Worm (Caenorhabditis elegans) whole organism, L2 larva: ENCODE results near the gene syx-2.

ENCODE experiments used
- C34F6.9 ChIP-seq: fragments of 150-350 bp; optimal IDR thresholded peaks from 2 replicates; lab custom pipeline; 2014; ENCODE audit warnings: missing biosample characterization, missing genetic modification characterization
- F13H6.1 ChIP-seq: sonication (generic microtip); optimal IDR thresholded peaks from 2 replicates; lab custom pipeline; 2016; ENCODE audit warnings: missing genetic modification characterization, missing compliant biosample characterization
- R02D3.7 ChIP-seq: fragments of 150-350 bp; optimal IDR thresholded peaks from 2 replicates; lab custom pipeline; 2014; ENCODE audit warnings: missing biosample characterization, missing genetic modification characterization
- Y55F3AM.14 ChIP-seq: fragments of 200-800 bp; sonication (Bioruptor generic); optimal IDR thresholded peaks from 2 replicates; lab custom pipeline; 2018; ENCODE audit warnings: mild to moderate bottlenecking, missing genetic modification characterization, missing compliant biosample characterization
- alr-1 ChIP-seq: fragments of 150-350 bp; optimal IDR thresholded peaks from 2 replicates; lab custom pipeline; 2014; ENCODE audit warnings: missing biosample characterization, missing genetic modification characterization
- aly-2 ChIP-seq: fragments of 150-350 bp; optimal IDR thresholded peaks from 2 replicates; lab custom pipeline; 2014; ENCODE audit warnings: missing biosample characterization, missing genetic modification characterization
- blmp-1 ChIP-seq: sonication (generic microtip); optimal IDR thresholded peaks from 2 replicates; lab custom pipeline; 2017; ENCODE audit warnings: missing genetic modification characterization, mild to moderate bottlenecking, missing compliant biosample characterization, antibody characterized with exemption, moderate library complexity; ENCODE audit not compliant: insufficient read depth
- ceh-16 ChIP-seq: fragments of 150-350 bp; optimal IDR thresholded peaks from 2 replicates; lab custom pipeline; 2014; ENCODE audit warnings: missing biosample characterization, missing genetic modification characterization
- ceh-82 ChIP-seq: fragments of 150-350 bp; optimal IDR thresholded peaks from 2 replicates; lab custom pipeline; 2014; ENCODE audit warnings: missing biosample characterization, missing genetic modification characterization
- crh-2 ChIP-seq: sonication (generic microtip); optimal IDR thresholded peaks from 2 replicates; lab custom pipeline; 2017; ENCODE audit warnings: missing biosample characterization, missing genetic modification characterization
- dmd-4 ChIP-seq: sonication (generic microtip); optimal IDR thresholded peaks from 2 replicates; lab custom pipeline; 2017; ENCODE audit warnings: missing biosample characterization, missing genetic modification characterization
- elt-1 ChIP-seq: fragments of 150-350 bp; optimal IDR thresholded peaks from 2 replicates; lab custom pipeline; 2014; ENCODE audit warnings: missing biosample characterization, missing genetic modification characterization
- elt-3 ChIP-seq: sonication (generic microtip); optimal IDR thresholded peaks from 2 replicates; lab custom pipeline; 2017; ENCODE audit warnings: missing biosample characterization, missing genetic modification characterization
- fos-1 ChIP-seq: fragments of 150-350 bp; optimal IDR thresholded peaks from 2 replicates; lab custom pipeline; 2014; ENCODE audit warnings: missing biosample characterization, missing genetic modification characterization
- gmeb-1 ChIP-seq: fragments of 150-350 bp; optimal IDR thresholded peaks from 2 replicates; lab custom pipeline; 2014; ENCODE audit warnings: missing biosample characterization, missing genetic modification characterization
- lin-11 ChIP-seq: fragments of 150-350 bp; sonication (generic microtip); optimal IDR thresholded peaks from 2 replicates; lab custom pipeline; 2014; ENCODE audit warnings: missing biosample characterization, missing genetic modification characterization, inconsistent platforms, mixed read lengths
- lin-13 ChIP-seq: fragments of 150-350 bp; optimal IDR thresholded peaks from 2 replicates; lab custom pipeline; 2014; ENCODE audit warnings: missing biosample characterization, missing genetic modification reagents, missing genetic modification characterization
- lsy-2 ChIP-seq, 2 experiments: fragments of 150-350 bp in 1 of 2; sonication (generic microtip) in 1 of 2; optimal IDR thresholded peaks; 2 replicates each; lab custom pipeline; 2014 to 2017; ENCODE audit warnings: missing biosample characterization in 2 of 2, missing genetic modification characterization in 2 of 2
- mbf-1 ChIP-seq: sonication (generic microtip); optimal IDR thresholded peaks from 2 replicates; lab custom pipeline; 2017; ENCODE audit warnings: missing biosample characterization, missing genetic modification characterization
- mdl-1 ChIP-seq, 2 experiments: fragments of 150-350 bp in 1 of 2; sonication (generic microtip) in 1 of 2; optimal IDR thresholded peaks; 2 replicates each; lab custom pipeline; 2017; ENCODE audit warnings: missing biosample characterization in 2 of 2, missing genetic modification characterization in 2 of 2
- nhr-10 ChIP-seq: sonication (generic microtip); optimal IDR thresholded peaks from 2 replicates; lab custom pipeline; 2017; ENCODE audit warnings: missing biosample characterization, missing genetic modification characterization
- nhr-11 ChIP-seq: fragments of 150-350 bp; optimal IDR thresholded peaks from 2 replicates; lab custom pipeline; 2014; ENCODE audit warnings: missing biosample characterization, missing genetic modification characterization
- nhr-12 ChIP-seq: fragments of 150-350 bp; optimal IDR thresholded peaks from 2 replicates; lab custom pipeline; 2014; ENCODE audit warnings: missing biosample characterization, missing genetic modification characterization
- nhr-129 ChIP-seq: fragments of 150-350 bp; optimal IDR thresholded peaks from 2 replicates; lab custom pipeline; 2014; ENCODE audit warnings: missing biosample characterization, missing genetic modification characterization
- nhr-21 ChIP-seq: fragments of 150-350 bp; optimal IDR thresholded peaks from 2 replicates; lab custom pipeline; 2014; ENCODE audit warnings: missing biosample characterization, missing genetic modification characterization
- nhr-23 ChIP-seq: fragments of 150-350 bp; optimal IDR thresholded peaks from 2 replicates; lab custom pipeline; 2014; ENCODE audit warnings: missing biosample characterization, missing genetic modification reagents, missing genetic modification characterization
- nhr-237 ChIP-seq: fragments of 150-350 bp; optimal IDR thresholded peaks from 2 replicates; lab custom pipeline; 2014; ENCODE audit warnings: missing biosample characterization, missing genetic modification characterization
- nhr-25 ChIP-seq: fragments of 150-350 bp; sonication (generic microtip); optimal IDR thresholded peaks from 3 replicates; lab custom pipeline; 2014; ENCODE audit warnings: missing biosample characterization, missing genetic modification characterization
- peb-1 ChIP-seq: fragments of 150-350 bp; optimal IDR thresholded peaks from 2 replicates; lab custom pipeline; 2014; ENCODE audit warnings: missing biosample characterization, missing genetic modification characterization
- sem-4 ChIP-seq: fragments of 150-350 bp; optimal IDR thresholded peaks from 2 replicates; lab custom pipeline; 2014; ENCODE audit warnings: missing biosample characterization, missing genetic modification reagents, missing genetic modification characterization
- sma-9 ChIP-seq, 2 experiments: fragments of 150-350 bp in 1 of 2; sonication (generic microtip) in 1 of 2; optimal IDR thresholded peaks; 2 replicates each; lab custom pipeline; 2014 to 2016; ENCODE audit warnings: missing genetic modification characterization in 2 of 2, mild to moderate bottlenecking in 1 of 2, missing biosample characterization in 1 of 2, missing compliant biosample characterization in 1 of 2, missing genetic modification reagents in 1 of 2, moderate library complexity in 1 of 2
- snpc-4 ChIP-seq: fragments of 150-350 bp; optimal IDR thresholded peaks from 2 replicates; lab custom pipeline; 2014; ENCODE audit warnings: missing biosample characterization, missing genetic modification characterization
- unc-39 ChIP-seq: fragments of 150-350 bp; optimal IDR thresholded peaks from 2 replicates; lab custom pipeline; 2014; ENCODE audit warnings: missing biosample characterization, missing genetic modification characterization
- unc-55 ChIP-seq: fragments of 150-350 bp; sonication (generic microtip); optimal IDR thresholded peaks from 3 replicates; lab custom pipeline; 2014; ENCODE audit warnings: missing biosample characterization, missing genetic modification reagents, missing genetic modification characterization
- zag-1 ChIP-seq: fragments of 150-350 bp; optimal IDR thresholded peaks from 2 replicates; lab custom pipeline; 2014; ENCODE audit warnings: missing biosample characterization, missing genetic modification characterization
- ztf-1 ChIP-seq: fragments of 200-800 bp; sonication (Bioruptor generic); conservative IDR thresholded peaks from 2 replicates; pipeline ENCODE4 v1.3.6; 2022; ENCODE audit warnings: missing genetic modification characterization, missing compliant biosample characterization
- ztf-11 ChIP-seq: sonication (generic microtip); optimal IDR thresholded peaks from 2 replicates; lab custom pipeline; 2017; ENCODE audit warnings: missing biosample characterization, missing genetic modification characterization

syx-2 gene

ce11 chrX:13941865-13942264 is 18.1 kb upstream of the syx-2 start:
- no peak for TF ChIP-seq crh-2 (tag; lab: Kevin White, UChicago)
- no peak for TF ChIP-seq nhr-12 (tag; lab: Kevin White, UChicago)
- TF ChIP-seq nhr-21, result no peak
- TF ChIP-seq snpc-4 (tag; lab: Kevin White, UChicago), result no peak
- no peak for TF ChIP-seq ztf-1
- no peak for TF ChIP-seq ztf-11 (tag; lab: Kevin White, UChicago)
- TF ChIP-seq F13H6.1, result no peak
- no peak for TF ChIP-seq sem-4
- TF ChIP-seq dmd-4 (tag; lab: Kevin White, UChicago), result no peak
- no peak for TF ChIP-seq lin-11 (tag; lab: Kevin White, UChicago)
- no peak for TF ChIP-seq gmeb-1 (tag; lab: Kevin White, UChicago)

- TF ChIP-seq nhr-23 (tag; lab: Kevin White, UChicago) (no peak), unc-55 (GFP tag; lab: Kevin White, UChicago) (no peak), sem-4 (no peak), ceh-16 (tag; lab: Kevin White, UChicago) (no peak), elt-3 (tag; lab: Kevin White, UChicago) (no peak), ceh-82 (tag; lab: Kevin White, UChicago) (no peak), nhr-129 (tag; lab: Kevin White, UChicago) (no peak), sma-9 (GFP tag; optimal IDR thresholded peaks at IDR 0.05; lab: Kevin White, UChicago) (no peak), sma-9 (tag; optimal IDR thresholded peaks at IDR 0.05; lab: Kevin White, UChicago) (no peak), nhr-237 (tag; lab: Kevin White, UChicago) (no peak), snpc-4 (tag; lab: Kevin White, UChicago) (no peak), dmd-4 (tag; lab: Kevin White, UChicago) (no peak), gmeb-1 (tag; lab: Kevin White, UChicago) (no peak), nhr-11 (no peak), nhr-10 (tag; lab: Kevin White, UChicago) (no peak)
Measured at ce11 chrX:13944184-13944583, 15.8 kb upstream of the syx-2 start.

- no peak for TF ChIP-seq ceh-82 (tag; lab: Kevin White, UChicago)
- no peak for TF ChIP-seq R02D3.7
- no peak for TF ChIP-seq Y55F3AM.14 (GFP tag; lab: Kevin White, UChicago)
- TF ChIP-seq nhr-25, result no peak
- no peak for TF ChIP-seq blmp-1 (tag; lab: Kevin White, UChicago)
- no peak for TF ChIP-seq nhr-10 (tag; lab: Kevin White, UChicago)
- TF ChIP-seq peb-1 (tag; lab: Kevin White, UChicago), result no peak
- TF ChIP-seq elt-3 (tag; lab: Kevin White, UChicago), result no peak
- TF ChIP-seq nhr-12 (tag; lab: Kevin White, UChicago), result no peak
- TF ChIP-seq mdl-1 (tag; optimal IDR thresholded peaks at IDR 0.05; lab: Kevin White, UChicago), result no peak
- no peak for TF ChIP-seq lin-11 (tag; lab: Kevin White, UChicago)
- no peak for TF ChIP-seq elt-1 (tag; lab: Kevin White, UChicago)
- no peak for TF ChIP-seq fos-1 (tag; lab: Kevin White, UChicago)
- no peak for TF ChIP-seq alr-1 (tag; lab: Kevin White, UChicago)
- TF ChIP-seq nhr-23 (tag; lab: Kevin White, UChicago), result no peak
- TF ChIP-seq mbf-1 (tag; lab: Kevin White, UChicago), result no peak
- TF ChIP-seq aly-2 (tag; lab: Kevin White, UChicago), result no peak
- TF ChIP-seq, all 48 proteins: peak for 0
Measured at ce11 chrX:13945090-13945489, 14.9 kb upstream of the syx-2 start.

ce11 chrX:13945524-13945923 is 14.4 kb upstream of the syx-2 start:
- TF ChIP-seq snpc-4 (tag; lab: Kevin White, UChicago), result peak; percentile 93
- TF ChIP-seq crh-2 (tag; lab: Kevin White, UChicago), result peak; percentile 57
- TF ChIP-seq elt-3 (tag; lab: Kevin White, UChicago), result no peak
- TF ChIP-seq ztf-1, result no peak
- TF ChIP-seq aly-2 (tag; lab: Kevin White, UChicago), result no peak
- peak; percentile 73 for TF ChIP-seq sma-9 (GFP tag; optimal IDR thresholded peaks at IDR 0.05; lab: Kevin White, UChicago)
- TF ChIP-seq sma-9 (tag; optimal IDR thresholded peaks at IDR 0.05; lab: Kevin White, UChicago), result no peak
- peak; percentile 71 for TF ChIP-seq fos-1 (tag; lab: Kevin White, UChicago)
- TF ChIP-seq lin-11 (tag; lab: Kevin White, UChicago), result peak; percentile 77
- TF ChIP-seq nhr-129 (tag; lab: Kevin White, UChicago), result peak; percentile 74
- TF ChIP-seq nhr-11, result no peak
- no peak for TF ChIP-seq unc-39 (tag; lab: Kevin White, UChicago)
- TF ChIP-seq F13H6.1, result peak; percentile 58
- TF ChIP-seq C34F6.9 (tag; lab: Kevin White, UChicago), result peak; percentile 65
- peak; percentile 65 for TF ChIP-seq unc-55 (GFP tag; lab: Kevin White, UChicago)
- TF ChIP-seq sem-4, result peak; percentile 23
- no peak for TF ChIP-seq nhr-23 (tag; lab: Kevin White, UChicago)
- TF ChIP-seq ceh-16 (tag; lab: Kevin White, UChicago), result peak; percentile 3
- TF ChIP-seq mdl-1 (tag; optimal IDR thresholded peaks at IDR 0.05; lab: Kevin White, UChicago), result peak; percentile 66 to 80
- no peak for TF ChIP-seq nhr-237 (tag; lab: Kevin White, UChicago)
- TF ChIP-seq blmp-1 (tag; lab: Kevin White, UChicago), result no peak
- TF ChIP-seq zag-1 (tag; lab: Kevin White, UChicago), result peak; percentile 75
- TF ChIP-seq Y55F3AM.14 (GFP tag; lab: Kevin White, UChicago), result peak; percentile 33
- TF ChIP-seq lin-13 (GFP tag; lab: Kevin White, UChicago), result peak; percentile 70
- TF ChIP-seq lsy-2 (tag; optimal IDR thresholded peaks at IDR 0.05; lab: Kevin White, UChicago), result peak in 1 of 2 experiments; percentile 58
